Worm (Caenorhabditis elegans): ENCODE results near the gene slc-25A29.
A peak's percentile ranks its signal among the peaks of the same experiment; 100 is the strongest.

slc-25A29 gene

ce11 chrV:14648825-14649224 lies 9.2 kb downstream of the slc-25A29 start:
- TF ChIP-seq ztf-23 (GFP tag; IDR thresholded peaks at IDR 0.05) (no peak), tab-1 (GFP tag; IDR thresholded peaks at IDR 0.05) (no peak), cog-1 (tag; optimal IDR thresholded peaks at IDR 0.05) (no peak), flt-1 (GFP tag; IDR thresholded peaks at IDR 0.05) (no peak), klf-2 (GFP tag; conservative IDR thresholded peaks at IDR 0.05) (no peak), T22C8.4 (GFP tag; IDR thresholded peaks at IDR 0.05) (no peak), med-1 (GFP tag; optimal IDR thresholded peaks at IDR 0.05; ENCODE audit: insufficient read depth) (no peak), ztf-29 (GFP tag; IDR thresholded peaks at IDR 0.05) (no peak), ref-1 (GFP tag; conservative IDR thresholded peaks at IDR 0.05) (no peak)

- TF ChIP-seq klf-2 (GFP tag; conservative IDR thresholded peaks at IDR 0.05) = no peak
- TF ChIP-seq flt-1 (GFP tag; IDR thresholded peaks at IDR 0.05) = 0 out of 2 replicates have a peak, but pooled peaks have one; percentile 38
These were observed 11.9 kb downstream of the slc-25A29 start, which contains the start of the genes rfc-1 and pmp-3 for ce11 chrV:14645817-14646789. TSS of gene rfc-1 (minus strand) at chrV:14645979. TSS of gene pmp-3 (plus strand) at chrV:14646739.

ce11 chrV:14642016-14642415 lies 16.0 kb downstream of the slc-25A29 start:
- no peak for TF ChIP-seq med-1 (GFP tag; optimal IDR thresholded peaks at IDR 0.05; ENCODE audit: insufficient read depth)
- TF ChIP-seq tab-1 (GFP tag; IDR thresholded peaks at IDR 0.05) = no peak
- no peak for TF ChIP-seq flt-1 (GFP tag; IDR thresholded peaks at IDR 0.05)
- TF ChIP-seq ztf-29 (GFP tag; IDR thresholded peaks at IDR 0.05) = no peak
- TF ChIP-seq klf-2 (GFP tag; conservative IDR thresholded peaks at IDR 0.05) = no peak
- TF ChIP-seq T22C8.4 (GFP tag; IDR thresholded peaks at IDR 0.05) = no peak

DNA sequence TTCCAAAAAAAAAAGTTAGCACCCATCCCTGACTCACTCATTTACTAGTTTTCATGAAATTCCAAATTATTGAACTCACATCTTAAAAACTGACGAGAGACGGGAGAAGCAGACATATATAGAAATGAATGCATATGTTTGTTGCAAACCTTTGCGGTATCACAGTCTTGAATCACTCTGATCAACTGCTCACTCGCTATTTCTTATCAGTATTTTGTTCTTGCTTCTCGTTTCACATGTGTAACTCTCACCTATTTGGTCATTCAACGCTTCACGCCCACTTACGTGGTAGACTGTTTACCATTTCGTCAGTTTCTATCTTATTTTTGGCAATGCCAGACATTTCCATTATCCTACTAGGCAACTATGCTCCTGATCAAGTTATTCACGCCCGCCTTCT lies 17.2 kb downstream of the slc-25A29 start, which contains the start of gene C54G10.1:
C54G10.1 (plus strand) TSS at position 333 of the 400 bp plus-strand sequence.
- TF ChIP-seq med-1 (GFP tag; optimal IDR thresholded peaks at IDR 0.05; ENCODE audit: insufficient read depth) (no peak), cog-1 (tag; optimal IDR thresholded peaks at IDR 0.05) (no peak), ztf-29 (GFP tag; IDR thresholded peaks at IDR 0.05) (no peak)

DNA sequence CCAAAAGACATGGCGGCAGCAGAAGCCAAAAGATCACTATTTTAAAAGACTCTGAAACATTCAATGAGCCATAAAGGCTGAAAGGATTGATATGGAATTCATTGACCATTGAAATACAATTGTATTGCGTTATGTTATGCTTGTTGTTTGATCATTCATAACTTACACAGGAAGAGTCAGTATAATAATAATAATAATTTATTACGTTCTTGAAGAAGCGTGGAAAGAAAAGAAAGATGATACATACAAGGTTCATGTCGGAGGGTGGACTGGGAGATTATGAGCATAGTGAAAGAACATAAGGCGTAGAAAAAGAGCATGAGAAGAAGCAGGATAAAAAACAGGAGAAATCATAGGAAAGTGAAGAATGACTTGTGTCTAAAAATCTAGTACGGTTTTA lies 17.9 kb downstream of the slc-25A29 start, which contains the start of gene F43D2.7:
F43D2.7 (minus strand) TSS at position 101 of the 400 bp plus-strand sequence.
- no peak for TF ChIP-seq flt-1 (GFP tag; IDR thresholded peaks at IDR 0.05)
- no peak for TF ChIP-seq T22C8.4 (GFP tag; IDR thresholded peaks at IDR 0.05)
- no peak for TF ChIP-seq ref-1 (GFP tag; conservative IDR thresholded peaks at IDR 0.05)
- no peak for TF ChIP-seq med-1 (GFP tag; optimal IDR thresholded peaks at IDR 0.05; ENCODE audit: insufficient read depth)
- no peak for TF ChIP-seq tab-1 (GFP tag; IDR thresholded peaks at IDR 0.05)
- no peak for TF ChIP-seq ztf-23 (GFP tag; IDR thresholded peaks at IDR 0.05)
- no peak for TF ChIP-seq klf-2 (GFP tag; conservative IDR thresholded peaks at IDR 0.05)
- TF ChIP-seq cog-1 (tag; optimal IDR thresholded peaks at IDR 0.05) = no peak
- TF ChIP-seq ztf-29 (GFP tag; IDR thresholded peaks at IDR 0.05) = no peak

DNA sequence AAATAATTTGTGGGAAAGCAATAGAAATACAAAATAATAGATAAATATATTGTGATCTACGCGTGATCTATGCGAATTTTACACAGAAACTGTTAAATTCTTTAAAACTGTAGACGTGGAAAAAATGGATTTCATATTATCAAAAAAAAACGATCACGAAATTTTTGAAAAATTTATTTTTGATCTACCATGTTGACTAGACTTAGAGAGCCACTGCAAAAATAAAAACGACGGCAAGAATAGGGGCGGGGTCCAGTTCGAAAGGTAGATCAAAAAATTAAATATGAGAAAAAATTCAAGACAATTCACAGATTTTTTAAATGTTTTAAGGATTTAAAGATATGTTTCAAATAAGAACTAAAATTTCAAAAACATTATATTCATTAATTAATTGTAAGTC lies 19.9 kb downstream of the slc-25A29 start:
- no peak for TF ChIP-seq flt-1 (GFP tag; IDR thresholded peaks at IDR 0.05)
- no peak for TF ChIP-seq ref-1 (GFP tag; conservative IDR thresholded peaks at IDR 0.05)
- TF ChIP-seq ztf-29 (GFP tag; IDR thresholded peaks at IDR 0.05) = no peak
- TF ChIP-seq med-1 (GFP tag; optimal IDR thresholded peaks at IDR 0.05; ENCODE audit: insufficient read depth) = no peak

- TF ChIP-seq ztf-29 (GFP tag; IDR thresholded peaks at IDR 0.05) (no peak), flt-1 (GFP tag; IDR thresholded peaks at IDR 0.05) (no peak), ref-1 (GFP tag; conservative IDR thresholded peaks at IDR 0.05) (no peak), T22C8.4 (GFP tag; IDR thresholded peaks at IDR 0.05) (no peak), klf-2 (GFP tag; conservative IDR thresholded peaks at IDR 0.05) (no peak), ztf-23 (GFP tag; IDR thresholded peaks at IDR 0.05) (no peak)
These were observed 22.9 kb downstream of the slc-25A29 start, which contains the start of gene F43D2.6 for ce11 chrV:14635119-14635518. TSS of gene F43D2.6 (minus strand) at chrV:14635180.

DNA sequence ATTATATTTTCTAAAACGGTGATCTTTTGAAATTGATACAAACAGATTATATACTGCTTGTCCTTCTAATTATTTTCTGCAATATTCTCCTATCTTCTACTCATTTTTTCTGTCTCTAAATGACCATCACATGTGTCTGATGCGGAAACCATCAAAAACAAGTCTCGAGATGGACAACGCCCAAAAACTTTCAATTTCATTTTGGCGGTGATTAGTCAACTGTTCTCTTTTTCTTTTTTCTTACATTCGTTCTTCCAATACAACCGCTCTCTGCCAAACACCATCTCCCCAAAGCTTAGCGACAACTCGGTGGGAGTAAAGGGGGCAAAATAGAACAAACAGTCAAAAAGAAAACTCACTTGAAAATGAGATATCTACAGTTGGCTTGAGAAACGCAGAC lies 24.7 kb downstream of the slc-25A29 start:
- no peak for TF ChIP-seq flt-1 (GFP tag; IDR thresholded peaks at IDR 0.05)
- no peak for TF ChIP-seq ref-1 (GFP tag; conservative IDR thresholded peaks at IDR 0.05)
- TF ChIP-seq T22C8.4 (GFP tag; IDR thresholded peaks at IDR 0.05) = no peak
- no peak for TF ChIP-seq ztf-23 (GFP tag; IDR thresholded peaks at IDR 0.05)
- no peak for TF ChIP-seq med-1 (GFP tag; optimal IDR thresholded peaks at IDR 0.05; ENCODE audit: insufficient read depth)
- TF ChIP-seq tab-1 (GFP tag; IDR thresholded peaks at IDR 0.05) = no peak
- TF ChIP-seq klf-2 (GFP tag; conservative IDR thresholded peaks at IDR 0.05) = no peak
- TF ChIP-seq cog-1 (tag; optimal IDR thresholded peaks at IDR 0.05) = no peak
- TF ChIP-seq ztf-29 (GFP tag; IDR thresholded peaks at IDR 0.05) = no peak

DNA sequence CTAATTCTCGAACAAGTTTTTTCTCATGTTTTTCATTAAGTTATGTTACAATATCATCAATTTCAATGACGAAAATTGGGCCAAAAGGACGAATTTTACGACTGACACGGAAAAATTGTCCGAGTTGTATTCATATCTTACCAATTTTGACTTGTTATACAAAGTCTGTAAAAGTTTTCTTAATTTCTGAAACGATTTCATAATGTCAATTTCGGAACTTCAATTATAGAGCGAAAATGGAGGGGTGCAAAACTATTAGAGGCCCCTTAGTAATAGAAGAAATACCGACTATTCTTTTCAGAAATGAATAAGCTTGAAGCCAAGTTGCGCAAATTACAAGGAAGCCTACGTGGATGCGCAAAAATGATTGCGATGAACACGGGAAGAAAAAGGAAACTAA lies 26.4 kb downstream of the slc-25A29 start, which contains the start of gene F43D2.3:
F43D2.3 (plus strand) TSS at position 301 of the 400 bp plus-strand sequence.
- TF ChIP-seq T22C8.4 (GFP tag; IDR thresholded peaks at IDR 0.05) = no peak
- TF ChIP-seq ztf-29 (GFP tag; IDR thresholded peaks at IDR 0.05) = no peak
- TF ChIP-seq ref-1 (GFP tag; conservative IDR thresholded peaks at IDR 0.05) = no peak
- TF ChIP-seq tab-1 (GFP tag; IDR thresholded peaks at IDR 0.05) = no peak
- no peak for TF ChIP-seq klf-2 (GFP tag; conservative IDR thresholded peaks at IDR 0.05)
- TF ChIP-seq cog-1 (tag; optimal IDR thresholded peaks at IDR 0.05) = no peak
- TF ChIP-seq ztf-23 (GFP tag; IDR thresholded peaks at IDR 0.05) = no peak
- no peak for TF ChIP-seq flt-1 (GFP tag; IDR thresholded peaks at IDR 0.05)
- TF ChIP-seq med-1 (GFP tag; optimal IDR thresholded peaks at IDR 0.05; ENCODE audit: insufficient read depth) = no peak

- no peak for TF ChIP-seq flt-1 (GFP tag; IDR thresholded peaks at IDR 0.05)
- no peak for TF ChIP-seq cog-1 (tag; optimal IDR thresholded peaks at IDR 0.05)
- no peak for TF ChIP-seq T22C8.4 (GFP tag; IDR thresholded peaks at IDR 0.05)
- no peak for TF ChIP-seq med-1 (GFP tag; optimal IDR thresholded peaks at IDR 0.05; ENCODE audit: insufficient read depth)
- no peak for TF ChIP-seq klf-2 (GFP tag; conservative IDR thresholded peaks at IDR 0.05)
- TF ChIP-seq ref-1 (GFP tag; conservative IDR thresholded peaks at IDR 0.05) = no peak
- no peak for TF ChIP-seq ztf-29 (GFP tag; IDR thresholded peaks at IDR 0.05)
- no peak for TF ChIP-seq ztf-23 (GFP tag; IDR thresholded peaks at IDR 0.05)
- TF ChIP-seq tab-1 (GFP tag; IDR thresholded peaks at IDR 0.05) = no peak
These were observed 32.3 kb downstream of the slc-25A29 start for ce11 chrV:14625662-14626061.

Data from whole organism, midembryonic.